Fruit fly (Drosophila melanogaster) whole organism, embryonic: ENCODE data around the gene CG12560.
A peak's percentile ranks its signal among the peaks of the same experiment; 100 is the strongest.

ENCODE experiments used
- ATbp ChIP-seq: fragments of 200-800 bp; sonication (Bioruptor generic); optimal IDR thresholded peaks from 2 replicates; lab custom pipeline; 2017; ENCODE audit warnings: missing biosample characterization, mild to moderate bottlenecking, missing genetic modification characterization, missing genetic modification reagents
- Abd-B ChIP-seq: fragments of 200-800 bp; sonication (Bioruptor generic); optimal IDR thresholded peaks from 2 replicates; lab custom pipeline; 2018; ENCODE audit warnings: missing biosample characterization, mild to moderate bottlenecking, missing genetic modification characterization, moderate library complexity
- Adf1 ChIP-seq: fragments of 200-800 bp; sonication (Bioruptor generic); IDR thresholded peaks from 2 replicates; pipeline ENCODE4 v1.3.6; 2022; ENCODE audit warnings: missing biosample characterization, missing genetic modification characterization
- Blimp-1 ChIP-seq: fragments of 200-800 bp; sonication (Bioruptor generic); optimal IDR thresholded peaks from 3 replicates; lab custom pipeline; 2018; ENCODE audit warnings: missing biosample characterization, missing genetic modification characterization, mild to moderate bottlenecking, moderate library complexity, missing genetic modification reagents
- CG10147 ChIP-seq: fragments of 200-800 bp; sonication (Bioruptor generic); optimal IDR thresholded peaks from 2 replicates; lab custom pipeline; 2019; ENCODE audit warnings: missing biosample characterization, mild to moderate bottlenecking, missing genetic modification characterization, moderate library complexity
- CG10979 ChIP-seq: fragments of 200-800 bp; sonication (Bioruptor generic); optimal IDR thresholded peaks from 2 replicates; lab custom pipeline; 2018; ENCODE audit warnings: missing biosample characterization, mild to moderate bottlenecking, missing genetic modification characterization, moderate library complexity
- CG11695 ChIP-seq: fragments of 200-800 bp; sonication (Bioruptor generic); IDR thresholded peaks from 3 replicates; pipeline ENCODE4 v1.3.6; 2022; ENCODE audit warnings: missing biosample characterization, missing genetic modification characterization
- CG13123 ChIP-seq: fragments of 200-800 bp; sonication (Bioruptor generic); optimal IDR thresholded peaks from 2 replicates; lab custom pipeline; 2016; ENCODE audit warnings: missing biosample characterization, missing genetic modification characterization
- CG13775 ChIP-seq: fragments of 200-800 bp; sonication (Bioruptor generic); optimal IDR thresholded peaks from 3 replicates; lab custom pipeline; 2017; ENCODE audit warnings: missing biosample characterization, mild to moderate bottlenecking, missing genetic modification characterization
- CG17361 ChIP-seq: fragments of 200-800 bp; sonication (Bioruptor generic); IDR thresholded peaks from 3 replicates; pipeline ENCODE4 v1.3.6; 2022; ENCODE audit warnings: missing biosample characterization, missing genetic modification characterization
- CG18476 ChIP-seq: fragments of 200-800 bp; sonication (Bioruptor generic); optimal IDR thresholded peaks from 2 replicates; lab custom pipeline; 2016; ENCODE audit warnings: missing biosample characterization, mild to moderate bottlenecking, missing genetic modification characterization
- CG18619 ChIP-seq: fragments of 200-800 bp; sonication (Bioruptor generic); optimal IDR thresholded peaks from 3 replicates; lab custom pipeline; 2017; ENCODE audit warnings: missing biosample characterization, mild to moderate bottlenecking, missing genetic modification characterization
- CG18764 ChIP-seq: fragments of 200-800 bp; sonication (Bioruptor generic); optimal IDR thresholded peaks from 3 replicates; lab custom pipeline; 2016; ENCODE audit warnings: missing biosample characterization, missing genetic modification characterization
- CG2120 ChIP-seq: fragments of 200-800 bp; sonication (Bioruptor generic); optimal IDR thresholded peaks from 3 replicates; lab custom pipeline; 2016; ENCODE audit warnings: missing biosample characterization, missing genetic modification characterization
- CG30403 ChIP-seq: fragments of 200-800 bp; sonication (Bioruptor generic); optimal IDR thresholded peaks from 3 replicates; lab custom pipeline; 2016; ENCODE audit warnings: missing biosample characterization, missing genetic modification characterization
- CG3065 ChIP-seq: fragments of 200-800 bp; sonication (Bioruptor generic); optimal IDR thresholded peaks from 2 replicates; lab custom pipeline; 2016; ENCODE audit warnings: missing biosample characterization, missing genetic modification characterization
- CG34422 ChIP-seq: fragments of 200-800 bp; sonication (Bioruptor generic); IDR thresholded peaks from 3 replicates; pipeline ENCODE4 v1.3.6; 2022; ENCODE audit warnings: missing biosample characterization, missing genetic modification characterization
- CG3995 ChIP-seq: fragments of 200-800 bp; sonication (Bioruptor generic); optimal IDR thresholded peaks from 3 replicates; lab custom pipeline; 2016; ENCODE audit warnings: missing biosample characterization, missing genetic modification characterization
- CG4360 ChIP-seq: fragments of 200-800 bp; sonication (Bioruptor generic); IDR thresholded peaks from 2 replicates; pipeline ENCODE4 v1.3.6; 2022; ENCODE audit warnings: missing biosample characterization, missing genetic modification characterization
- CG6254 ChIP-seq: fragments of 200-800 bp; sonication (Bioruptor generic); optimal IDR thresholded peaks from 3 replicates; lab custom pipeline; 2017; ENCODE audit warnings: mild to moderate bottlenecking, missing biosample characterization, missing genetic modification reagents, missing genetic modification characterization
- CG6813 ChIP-seq: fragments of 200-800 bp; sonication (Bioruptor generic); optimal IDR thresholded peaks from 2 replicates; lab custom pipeline; 2017; ENCODE audit warnings: missing biosample characterization, missing genetic modification characterization, mild to moderate bottlenecking, moderate library complexity, missing genetic modification reagents
- CG7963 ChIP-seq: fragments of 200-800 bp; sonication (Bioruptor generic); IDR thresholded peaks from 3 replicates; pipeline ENCODE4 v1.3.6; 2022; ENCODE audit warnings: missing biosample characterization, missing genetic modification characterization; ENCODE audit not compliant: partially characterized antibody
- CTCF ChIP-seq: fragments of 200-800 bp; sonication (Bioruptor generic); optimal IDR thresholded peaks from 2 replicates; lab custom pipeline; 2017; ENCODE audit warnings: missing biosample characterization, mild to moderate bottlenecking, missing genetic modification characterization, moderate library complexity
- Dek ChIP-seq: fragments of 200-800 bp; sonication (Bioruptor generic); optimal IDR thresholded peaks from 3 replicates; lab custom pipeline; 2019; ENCODE audit warnings: missing biosample characterization, mild to moderate bottlenecking, missing genetic modification characterization, moderate library complexity
- H2.0 ChIP-seq: fragments of 200-800 bp; sonication (Bioruptor generic); IDR thresholded peaks from 2 replicates; pipeline ENCODE4 v1.3.6; 2022; ENCODE audit warnings: missing biosample characterization, missing genetic modification characterization
- MTF-1 ChIP-seq: fragments of 200-800 bp; sonication (Bioruptor generic); optimal IDR thresholded peaks from 2 replicates; lab custom pipeline; 2018; ENCODE audit warnings: missing biosample characterization, mild to moderate bottlenecking, missing genetic modification characterization, borderline replicate concordance
- NfI ChIP-seq: fragments of 200-800 bp; sonication (Bioruptor generic); optimal IDR thresholded peaks from 3 replicates; lab custom pipeline; 2018; ENCODE audit warnings: missing biosample characterization, mild to moderate bottlenecking, missing genetic modification characterization, moderate library complexity
- Vsx1 ChIP-seq: fragments of 200-800 bp; sonication (Bioruptor generic); optimal IDR thresholded peaks from 2 replicates; lab custom pipeline; 2017; ENCODE audit warnings: missing biosample characterization, mild to moderate bottlenecking, missing genetic modification characterization, missing genetic modification reagents
- Xbp1 ChIP-seq: fragments of 200-800 bp; sonication (Bioruptor generic); optimal IDR thresholded peaks from 3 replicates; lab custom pipeline; 2016; ENCODE audit warnings: missing biosample characterization, mild to moderate bottlenecking, missing genetic modification characterization
- aop ChIP-seq: fragments of 200-800 bp; sonication (Bioruptor generic); IDR thresholded peaks from 2 replicates; pipeline ENCODE4 v1.3.6; 2022; ENCODE audit warnings: missing biosample characterization, missing genetic modification characterization
- cato ChIP-seq: fragments of 200-800 bp; sonication (Bioruptor generic); optimal IDR thresholded peaks from 2 replicates; lab custom pipeline; 2016; ENCODE audit warnings: missing biosample characterization, missing genetic modification characterization, borderline replicate concordance
- chm ChIP-seq: fragments of 200-800 bp; sonication (Bioruptor generic); IDR thresholded peaks from 2 replicates; pipeline ENCODE4 v1.3.6; 2022; ENCODE audit warnings: missing biosample characterization, missing genetic modification characterization
- croc ChIP-seq: fragments of 200-800 bp; sonication (Bioruptor generic); conservative IDR thresholded peaks from 3 replicates; pipeline ENCODE4 v1.3.6; 2022; ENCODE audit warnings: missing biosample characterization, missing genetic modification characterization
- disco-r ChIP-seq: fragments of 200-800 bp; sonication (Bioruptor generic); optimal IDR thresholded peaks from 2 replicates; lab custom pipeline; 2016; ENCODE audit warnings: missing biosample characterization, missing genetic modification characterization
- dm ChIP-seq: fragments of 200-800 bp; sonication (Bioruptor generic); optimal IDR thresholded peaks from 3 replicates; lab custom pipeline; 2016; ENCODE audit warnings: missing biosample characterization, missing genetic modification characterization
- dmrt11E ChIP-seq: fragments of 200-800 bp; sonication (Bioruptor generic); optimal IDR thresholded peaks from 3 replicates; lab custom pipeline; 2018; ENCODE audit warnings: missing biosample characterization, mild to moderate bottlenecking, missing genetic modification characterization, moderate library complexity
- eve ChIP-seq, 2 experiments: fragments of >200 bp; optimal IDR thresholded peaks; 2 replicates each; lab custom pipeline; 2017; ENCODE audit warnings: missing biosample characterization in 2 of 2, missing genetic modification characterization in 2 of 2
- ftz-f1 ChIP-seq: fragments of 200-800 bp; sonication (Bioruptor generic); optimal IDR thresholded peaks from 2 replicates; lab custom pipeline; 2016; ENCODE audit warnings: missing biosample characterization, missing genetic modification characterization
- gce ChIP-seq: fragments of 200-800 bp; sonication (Bioruptor generic); IDR thresholded peaks from 3 replicates; pipeline ENCODE4 v1.3.6; 2022; ENCODE audit warnings: missing biosample characterization, missing genetic modification characterization
- ind ChIP-seq: fragments of 200-800 bp; sonication (Bioruptor generic); optimal IDR thresholded peaks from 3 replicates; lab custom pipeline; 2016; ENCODE audit warnings: missing biosample characterization, missing genetic modification characterization
- lov ChIP-seq, 2 experiments: fragments of 200-800 bp in 1 of 2; fragments of >200 bp in 1 of 2; sonication (Bioruptor generic) in 1 of 2; IDR thresholded peaks in 1 of 2; optimal IDR thresholded peaks in 1 of 2; 2 replicates in 1 of 2; 3 replicates in 1 of 2; pipeline versions ENCODE4 v1.3.6 to Lab custom; 2017 to 2022; ENCODE audit warnings: missing biosample characterization in 1 of 2, missing genetic modification characterization in 1 of 2
- nerfin-1 ChIP-seq: fragments of 200-800 bp; sonication (Bioruptor generic); optimal IDR thresholded peaks from 3 replicates; lab custom pipeline; 2019; ENCODE audit warnings: missing biosample characterization, mild to moderate bottlenecking, missing genetic modification characterization, moderate library complexity
- row ChIP-seq: fragments of 200-800 bp; sonication (Bioruptor generic); IDR thresholded peaks from 3 replicates; pipeline ENCODE4 v1.3.6; 2022; ENCODE audit warnings: missing biosample characterization, missing genetic modification characterization
- salm ChIP-seq: fragments of 200-800 bp; sonication (Bioruptor generic); optimal IDR thresholded peaks from 2 replicates; lab custom pipeline; 2018; ENCODE audit warnings: missing biosample characterization, mild to moderate bottlenecking, missing genetic modification characterization
- scrt ChIP-seq: fragments of 200-800 bp; sonication (Bioruptor generic); optimal IDR thresholded peaks from 2 replicates; lab custom pipeline; 2018; ENCODE audit warnings: missing biosample characterization, mild to moderate bottlenecking, missing genetic modification characterization, moderate library complexity
- sens-2 ChIP-seq: fragments of 200-800 bp; sonication (Bioruptor generic); IDR thresholded peaks from 2 replicates; pipeline ENCODE4 v1.3.6; 2022; ENCODE audit warnings: missing biosample characterization, missing genetic modification characterization
- slp2 ChIP-seq: fragments of 200-800 bp; sonication (Bioruptor generic); optimal IDR thresholded peaks from 2 replicates; lab custom pipeline; 2016; ENCODE audit warnings: missing biosample characterization, missing genetic modification characterization
- sr ChIP-seq: fragments of 200-800 bp; sonication (Bioruptor generic); IDR thresholded peaks from 3 replicates; pipeline ENCODE4 v1.3.6; 2022; ENCODE audit warnings: missing biosample characterization, missing genetic modification characterization
- tin ChIP-seq: fragments of 200-800 bp; sonication (Bioruptor generic); optimal IDR thresholded peaks from 3 replicates; lab custom pipeline; 2016; ENCODE audit warnings: missing biosample characterization, missing genetic modification characterization
- vnd ChIP-seq: fragments of 200-800 bp; sonication (Bioruptor generic); IDR thresholded peaks from 3 replicates; pipeline ENCODE4 v1.3.6; 2022; ENCODE audit warnings: missing biosample characterization, missing genetic modification characterization; ENCODE audit not compliant: partially characterized antibody

Gene CG12560

DNA sequence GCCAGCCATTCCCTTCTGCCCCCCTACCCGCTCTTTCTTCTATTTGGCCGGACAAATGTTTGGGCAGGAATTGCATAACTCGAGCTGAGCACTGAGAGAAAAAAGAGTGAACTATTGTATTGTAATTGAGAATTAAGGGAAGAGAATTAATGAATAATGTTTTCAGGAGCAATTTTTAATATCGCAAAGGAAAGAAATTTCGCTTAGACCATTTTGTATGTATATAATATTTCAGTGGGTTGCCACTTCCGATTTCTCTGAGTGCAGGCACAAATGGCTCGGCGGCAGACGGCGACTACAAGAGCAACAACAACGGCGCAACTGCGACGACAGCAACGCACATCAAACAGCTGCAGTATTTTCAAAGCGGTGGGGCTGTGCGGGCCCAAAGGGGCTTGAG is 44.7 kb downstream of the CG12560 start (continued):
- TF ChIP-seq CG17361 (GFP tag; lab: Robert Waterston, UW) (peak; percentile 65), Adf1 (GFP tag; lab: Robert Waterston, UW) (peak; percentile 12; the same call in 1 of the 2 replicates), CG30403 (GFP tag; lab: Kevin White, UChicago) (peak; percentile 83), CG18619 (peak; percentile 46), aop (GFP tag; lab: Robert Waterston, UW) (peak; percentile 71), NfI (GFP tag; lab: Kevin White, UChicago) (peak; percentile 58), MTF-1 (GFP tag; lab: Kevin White, UChicago) (peak; percentile 26), sr (GFP tag; lab: Robert Waterston, UW) (peak; percentile 56; the same call in 1 of the 3 replicates), scrt (peak; percentile 19), ATbp (GFP tag; lab: Kevin White, UChicago) (peak; percentile 80), vnd (no peak), CTCF (no peak), row (peak; percentile 80), CG3065 (GFP tag; lab: Kevin White, UChicago) (peak; percentile 55), CG6254 (GFP tag; lab: Kevin White, UChicago) (peak; percentile 41), CG10979 (tag; lab: Kevin White, UChicago) (peak; percentile 63), Abd-B (GFP tag; lab: Kevin White, UChicago) (peak; percentile 45), Xbp1 (GFP tag; lab: Kevin White, UChicago) (peak; percentile 79), cato (GFP tag; lab: Kevin White, UChicago) (peak; percentile 75), CG10147 (GFP tag; lab: Kevin White, UChicago) (peak; percentile 33), CG18764 (peak; percentile 51), sens-2 (GFP tag; lab: Robert Waterston, UW) (peak; percentile 62), CG4360 (GFP tag; lab: Robert Waterston, UW) (peak; percentile 53; the same call in 1 of the 2 replicates), CG34422 (GFP tag; lab: Robert Waterston, UW) (peak; percentile 82), dmrt11E (tag; lab: Kevin White, UChicago) (peak; percentile 29), CG11695 (GFP tag; lab: Robert Waterston, UW) (peak; percentile 74), CG18476 (GFP tag; lab: Kevin White, UChicago) (peak; percentile 9), CG7963 (GFP tag; lab: Robert Waterston, UW) (no peak), dm (GFP tag; lab: Kevin White, UChicago) (peak; percentile 37), Dek (tag; lab: Kevin White, UChicago) (peak; percentile 51), CG2120 (GFP tag; lab: Kevin White, UChicago) (peak; percentile 60), H2.0 (GFP tag; lab: Robert Waterston, UW) (peak; percentile 81), disco-r (GFP tag; lab: Kevin White, UChicago) (peak; percentile 36), Blimp-1 (GFP tag; lab: Kevin White, UChicago) (peak; percentile 64), slp2 (GFP tag; lab: Kevin White, UChicago) (peak; percentile 69), nerfin-1 (tag; lab: Kevin White, UChicago) (peak; percentile 29), Vsx1 (GFP tag; lab: Kevin White, UChicago) (peak; percentile 20), salm (tag; lab: Kevin White, UChicago) (peak; percentile 66), lov (optimal IDR thresholded peaks at IDR 0.05; lab: Kevin White, UChicago) (no peak), lov (GFP tag; IDR thresholded peaks at IDR 0.05; lab: Robert Waterston, UW) (peak; percentile 53; the same call in 1 of the 3 replicates), ftz-f1 (GFP tag; lab: Kevin White, UChicago) (no peak), tin (peak; percentile 63), CG6813 (GFP tag; lab: Kevin White, UChicago) (peak; percentile 31), eve (GFP tag; optimal IDR thresholded peaks at IDR 0.05; lab: Kevin White, UChicago) (peak in 1 of 2 experiments; percentile 81), chm (GFP tag; lab: Robert Waterston, UW) (no peak; the same call in 1 of the 2 replicates), ind (GFP tag; lab: Kevin White, UChicago) (peak; percentile 68), CG13123 (GFP tag; lab: Kevin White, UChicago) (peak; percentile 41), croc (GFP tag; lab: Robert Waterston, UW) (peak; percentile 65), CG13775 (GFP tag; lab: Kevin White, UChicago) (peak; percentile 61), CG3995 (GFP tag; lab: Kevin White, UChicago) (no peak), gce (peak; percentile 73; the same call in 2 of the 3 replicates)
